Worm (Caenorhabditis elegans) whole organism, L3 larva: ENCODE data around the gene Y71H2AM.3.

Experiments
- ZK546.5 ChIP-seq: sonication (generic microtip); optimal IDR thresholded peaks from 2 replicates; lab custom pipeline; 2017; ENCODE audit warnings: missing biosample characterization, missing genetic modification characterization
- ama-1 ChIP-seq: fragments of 150-350 bp; optimal IDR thresholded peaks from 2 replicates; lab custom pipeline; 2018
- ceh-16 ChIP-seq: sonication (generic microtip); optimal IDR thresholded peaks from 2 replicates; lab custom pipeline; 2017; ENCODE audit warnings: missing biosample characterization, missing genetic modification characterization
- ceh-28 ChIP-seq: fragments of 150-350 bp; optimal IDR thresholded peaks from 2 replicates; lab custom pipeline; 2014; ENCODE audit warnings: missing biosample characterization, missing genetic modification reagents, missing genetic modification characterization
- ceh-82 ChIP-seq: fragments of 150-350 bp; optimal IDR thresholded peaks from 2 replicates; lab custom pipeline; 2014; ENCODE audit warnings: missing biosample characterization, missing genetic modification characterization
- ceh-9 ChIP-seq: sonication (generic microtip); optimal IDR thresholded peaks from 2 replicates; lab custom pipeline; 2018; ENCODE audit warnings: missing biosample characterization, missing genetic modification characterization
- daf-12 ChIP-seq: fragments of 150-350 bp; optimal IDR thresholded peaks from 2 replicates; lab custom pipeline; 2014; ENCODE audit warnings: missing biosample characterization, missing genetic modification reagents, missing genetic modification characterization
- egl-27 ChIP-seq: sonication (generic microtip); optimal IDR thresholded peaks from 4 replicates; lab custom pipeline; 2017; ENCODE audit warnings: missing biosample characterization, missing genetic modification reagents, missing genetic modification characterization
- egl-5 ChIP-seq: fragments of 150-350 bp; optimal IDR thresholded peaks from 2 replicates; lab custom pipeline; 2017; ENCODE audit warnings: missing biosample characterization, missing genetic modification reagents, missing genetic modification characterization, inconsistent platforms
- elt-2 ChIP-seq: sonication (generic microtip); optimal IDR thresholded peaks from 2 replicates; lab custom pipeline; 2016; ENCODE audit warnings: missing genetic modification reagents, mild to moderate bottlenecking, missing genetic modification characterization, missing compliant biosample characterization
- elt-3 ChIP-seq, 3 experiments: fragments of 150-350 bp in 1 of 3; sonication (generic microtip) in 2 of 3; optimal IDR thresholded peaks; 2 replicates in 2 of 3; 4 replicates in 1 of 3; lab custom pipeline; 2014 to 2017; ENCODE audit warnings: missing biosample characterization in 3 of 3, missing genetic modification characterization in 3 of 3
- eor-1 ChIP-seq, 2 experiments: fragments of 150-350 bp; optimal IDR thresholded peaks; 2 replicates each; lab custom pipeline; 2014 to 2018; ENCODE audit warnings: missing biosample characterization in 2 of 2, missing genetic modification characterization in 2 of 2
- fkh-10 ChIP-seq: sonication (generic microtip); optimal IDR thresholded peaks from 2 replicates; lab custom pipeline; 2017; ENCODE audit warnings: missing biosample characterization, missing genetic modification reagents, missing genetic modification characterization
- fos-1 ChIP-seq: fragments of 150-350 bp; optimal IDR thresholded peaks from 2 replicates; lab custom pipeline; 2014; ENCODE audit warnings: missing biosample characterization, missing genetic modification characterization
- hmg-11 ChIP-seq: sonication (generic microtip); optimal IDR thresholded peaks from 2 replicates; lab custom pipeline; 2016; ENCODE audit warnings: missing genetic modification characterization, missing compliant biosample characterization
- jun-1 ChIP-seq: fragments of 150-350 bp; optimal IDR thresholded peaks from 2 replicates; lab custom pipeline; 2014; ENCODE audit warnings: missing biosample characterization, missing genetic modification reagents, missing genetic modification characterization
- lin-15B ChIP-seq: fragments of 150-350 bp; optimal IDR thresholded peaks from 2 replicates; lab custom pipeline; 2014; ENCODE audit warnings: missing biosample characterization, missing genetic modification characterization
- lin-39 ChIP-seq: fragments of 150-350 bp; optimal IDR thresholded peaks from 2 replicates; lab custom pipeline; 2018; ENCODE audit warnings: missing biosample characterization, missing genetic modification reagents, missing genetic modification characterization
- lsy-12 ChIP-seq: sonication (generic microtip); optimal IDR thresholded peaks from 2 replicates; lab custom pipeline; 2016; ENCODE audit warnings: mild to moderate bottlenecking, missing genetic modification characterization, missing compliant biosample characterization
- mdl-1 ChIP-seq: fragments of 150-350 bp; optimal IDR thresholded peaks from 2 replicates; lab custom pipeline; 2014; ENCODE audit warnings: missing biosample characterization, missing genetic modification characterization
- mml-1 ChIP-seq: fragments of 150-350 bp; sonication (generic microtip); optimal IDR thresholded peaks from 3 replicates; lab custom pipeline; 2014; ENCODE audit warnings: missing biosample characterization, missing genetic modification characterization
- nfya-1 ChIP-seq: sonication (generic microtip); optimal IDR thresholded peaks from 2 replicates; lab custom pipeline; 2017; ENCODE audit warnings: missing genetic modification characterization, mild to moderate bottlenecking, missing compliant biosample characterization, antibody characterized with exemption, moderate library complexity; ENCODE audit not compliant: insufficient read depth
- nhr-12 ChIP-seq: fragments of 150-350 bp; optimal IDR thresholded peaks from 2 replicates; lab custom pipeline; 2014; ENCODE audit warnings: missing biosample characterization, missing genetic modification characterization
- nhr-23 ChIP-seq: fragments of 150-350 bp; optimal IDR thresholded peaks from 2 replicates; lab custom pipeline; 2014; ENCODE audit warnings: missing biosample characterization, missing genetic modification reagents, missing genetic modification characterization
- nhr-25 ChIP-seq: sonication (generic microtip); optimal IDR thresholded peaks from 2 replicates; lab custom pipeline; 2017; ENCODE audit warnings: missing biosample characterization, missing genetic modification characterization
- nhr-28 ChIP-seq: fragments of 150-350 bp; optimal IDR thresholded peaks from 2 replicates; lab custom pipeline; 2014; ENCODE audit warnings: missing biosample characterization, missing genetic modification characterization
- nhr-67 ChIP-seq: fragments of 150-350 bp; optimal IDR thresholded peaks from 2 replicates; lab custom pipeline; 2014; ENCODE audit warnings: missing biosample characterization, missing genetic modification characterization
- nhr-76 ChIP-seq: fragments of 150-350 bp; sonication (generic microtip); optimal IDR thresholded peaks from 5 replicates; lab custom pipeline; 2014; ENCODE audit warnings: missing biosample characterization, missing genetic modification characterization
- nhr-77 ChIP-seq: fragments of 150-350 bp; optimal IDR thresholded peaks from 2 replicates; lab custom pipeline; 2014; ENCODE audit warnings: missing biosample characterization, missing genetic modification characterization
- pha-4 ChIP-seq: fragments of 150-350 bp; optimal IDR thresholded peaks from 2 replicates; lab custom pipeline; 2014; ENCODE audit warnings: missing biosample characterization, missing genetic modification reagents, missing genetic modification characterization
- sea-2 ChIP-seq: fragments of 150-350 bp; sonication (generic microtip); optimal IDR thresholded peaks from 4 replicates; lab custom pipeline; 2014; ENCODE audit warnings: missing biosample characterization, missing genetic modification reagents, missing genetic modification characterization
- snpc-4 ChIP-seq: fragments of 150-350 bp; optimal IDR thresholded peaks from 2 replicates; lab custom pipeline; 2014; ENCODE audit warnings: missing biosample characterization, missing genetic modification characterization
- tbx-2 ChIP-seq: sonication (generic microtip); optimal IDR thresholded peaks from 2 replicates; lab custom pipeline; 2016; ENCODE audit warnings: mild to moderate bottlenecking, missing genetic modification characterization, missing compliant biosample characterization
- unc-39 ChIP-seq: sonication (generic microtip); optimal IDR thresholded peaks from 4 replicates; lab custom pipeline; 2017; ENCODE audit warnings: missing biosample characterization, missing genetic modification characterization
- unc-62 ChIP-seq: fragments of 150-350 bp; sonication (generic microtip); optimal IDR thresholded peaks from 4 replicates; lab custom pipeline; 2014; ENCODE audit warnings: missing biosample characterization, missing genetic modification reagents, missing genetic modification characterization
- ztf-4 ChIP-seq: fragments of 150-350 bp; optimal IDR thresholded peaks from 2 replicates; lab custom pipeline; 2014; ENCODE audit warnings: missing biosample characterization, missing genetic modification characterization

Y71H2AM.3 gene

ce11 chrIII:2769078-2769477 lies 36.2 kb upstream of the Y71H2AM.3 start:
- TF ChIP-seq unc-62 (no peak), nhr-28 (no peak), elt-3 (tag; optimal IDR thresholded peaks at IDR 0.05; lab: Kevin White, UChicago) (no peak), ceh-9 (tag; lab: Kevin White, UChicago) (no peak), egl-5 (tag; lab: Kevin White, UChicago) (no peak), pha-4 (tag; lab: Kevin White, UChicago) (no peak), nfya-1 (tag; lab: Kevin White, UChicago) (no peak), nhr-67 (tag; lab: Kevin White, UChicago) (no peak)

DNA sequence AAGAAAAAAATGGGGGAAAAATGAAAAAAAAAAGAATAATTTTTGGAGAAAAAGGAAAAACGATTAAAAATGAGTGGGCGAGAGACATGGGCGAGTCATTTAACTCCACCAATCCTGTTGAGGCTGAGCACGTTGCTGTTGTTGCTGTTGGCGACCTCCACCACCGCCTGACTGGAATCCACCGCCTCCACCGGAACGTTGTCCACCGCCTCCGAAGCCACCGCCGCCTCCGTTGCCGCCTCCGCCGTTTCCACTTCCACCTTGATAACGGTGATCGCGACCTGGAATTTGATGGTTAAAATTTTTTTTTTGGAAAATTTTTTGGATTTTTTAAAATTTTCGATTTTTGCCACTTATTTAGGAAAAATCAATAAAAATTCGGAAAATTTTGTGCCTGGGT lies 34.5 kb upstream of the Y71H2AM.3 start:
- TF ChIP-seq sea-2 (GFP tag; lab: Kevin White, UChicago) (no peak), pha-4 (tag; lab: Kevin White, UChicago) (no peak)
- TF ChIP-seq, all 47 proteins: peak for 0

- TF ChIP-seq ceh-16 (tag; lab: Kevin White, UChicago): no peak
- TF ChIP-seq ztf-4 (tag; lab: Kevin White, UChicago): no peak
- no peak for TF ChIP-seq nhr-77
- TF ChIP-seq nhr-25 (tag; lab: Kevin White, UChicago): no peak
- no peak for TF ChIP-seq mdl-1 (tag; lab: Kevin White, UChicago)
- no peak for TF ChIP-seq hmg-11
- no peak for TF ChIP-seq mml-1 (tag; lab: Kevin White, UChicago)
- no peak for TF ChIP-seq ama-1 (lab: Kevin White, UChicago)
- TF ChIP-seq nhr-23 (tag; lab: Kevin White, UChicago): no peak
- TF ChIP-seq fos-1 (tag; lab: Kevin White, UChicago): no peak
- TF ChIP-seq ceh-82 (tag; lab: Kevin White, UChicago): no peak
- no peak for TF ChIP-seq jun-1 (tag; lab: Kevin White, UChicago)
- no peak for TF ChIP-seq ZK546.5 (tag; lab: Kevin White, UChicago)
- TF ChIP-seq pha-4 (tag; lab: Kevin White, UChicago): no peak
Observed at ce11 chrIII:2778655-2779054, 26.6 kb upstream of the Y71H2AM.3 start, which contains the start of gene laf-1. Gene laf-1, minus strand, starts transcription at chrIII:2779053.

- no peak for TF ChIP-seq fkh-10 (GFP tag; lab: Kevin White, UChicago)
- no peak for TF ChIP-seq ceh-9 (tag; lab: Kevin White, UChicago)
- TF ChIP-seq lsy-12 (tag; lab: Kevin White, UChicago): no peak
- peak; percentile 31 for TF ChIP-seq nfya-1 (tag; lab: Kevin White, UChicago)
- TF ChIP-seq lin-39 (tag; lab: Kevin White, UChicago): peak; percentile 33
- TF ChIP-seq ama-1 (lab: Kevin White, UChicago): no peak
- peak; percentile 59 for TF ChIP-seq sea-2 (GFP tag; lab: Kevin White, UChicago)
- TF ChIP-seq egl-27 (tag; lab: Kevin White, UChicago): no peak
- no peak for TF ChIP-seq ceh-82 (tag; lab: Kevin White, UChicago)
- TF ChIP-seq hmg-11: peak; percentile 22
- TF ChIP-seq, all 47 proteins: peak for 4
Observed at ce11 chrIII:2780283-2780682, 24.9 kb upstream of the Y71H2AM.3 start.

- peak; percentile 19 for TF ChIP-seq snpc-4 (tag; lab: Kevin White, UChicago)
- peak; percentile 59 for TF ChIP-seq pha-4 (tag; lab: Kevin White, UChicago)
- peak; percentile 1 for TF ChIP-seq elt-2
- no peak for TF ChIP-seq fkh-10 (GFP tag; lab: Kevin White, UChicago)
- peak; percentile 64 for TF ChIP-seq lin-15B
- TF ChIP-seq nfya-1 (tag; lab: Kevin White, UChicago): peak; percentile 69
- TF ChIP-seq nhr-23 (tag; lab: Kevin White, UChicago): peak; percentile 5
- TF ChIP-seq lsy-12 (tag; lab: Kevin White, UChicago): no peak
- TF ChIP-seq, all 47 proteins: peak for 6
Observed at ce11 chrIII:2780793-2781192, 24.4 kb upstream of the Y71H2AM.3 start, which contains the start of gene Y71H2AM.6. Gene Y71H2AM.6, plus strand, starts transcription at chrIII:2781056.

- no peak for TF ChIP-seq nhr-12 (tag; lab: Kevin White, UChicago)
- no peak for TF ChIP-seq ztf-4 (tag; lab: Kevin White, UChicago)
- no peak for TF ChIP-seq tbx-2 (tag; lab: Kevin White, UChicago)
- no peak for TF ChIP-seq unc-39 (tag; lab: Kevin White, UChicago)
- TF ChIP-seq unc-62: no peak
- no peak for TF ChIP-seq ceh-28 (tag; lab: Kevin White, UChicago)
- TF ChIP-seq eor-1 (tag; optimal IDR thresholded peaks at IDR 0.05; lab: Kevin White, UChicago): no peak
- TF ChIP-seq ZK546.5 (tag; lab: Kevin White, UChicago): no peak
- no peak for TF ChIP-seq snpc-4 (tag; lab: Kevin White, UChicago)
- TF ChIP-seq lsy-12 (tag; lab: Kevin White, UChicago): no peak
- no peak for TF ChIP-seq nhr-76 (tag; lab: Kevin White, UChicago)
- TF ChIP-seq daf-12 (tag; lab: Kevin White, UChicago): no peak
- TF ChIP-seq ama-1 (lab: Kevin White, UChicago): no peak
- TF ChIP-seq fkh-10 (GFP tag; lab: Kevin White, UChicago): no peak
- no peak for TF ChIP-seq elt-2
- TF ChIP-seq, all 47 proteins: peak for 0
Observed at ce11 chrIII:2781833-2782232, 23.4 kb upstream of the Y71H2AM.3 start.
